Worm (Caenorhabditis elegans): ENCODE data around the gene fbxa-144.

DNA sequence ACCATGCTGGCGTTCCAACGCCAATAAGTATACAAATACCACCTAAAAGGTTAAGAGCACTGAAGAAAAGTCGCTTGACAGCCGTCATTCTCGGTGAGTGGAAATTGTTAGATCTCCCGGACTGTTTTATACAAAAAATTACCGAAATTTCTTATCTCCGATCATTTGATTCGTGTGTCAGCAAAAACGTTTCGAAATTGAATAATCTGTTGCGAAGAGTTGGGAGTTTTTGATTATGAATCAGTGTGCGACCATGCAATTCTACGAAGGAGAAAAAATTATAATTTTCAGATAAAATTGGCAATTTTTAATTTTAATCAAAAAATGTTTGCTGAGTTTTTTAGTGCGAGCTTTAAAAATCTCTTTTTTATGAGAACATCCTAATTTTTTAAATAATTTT lies 6.9 kb upstream of the fbxa-144 start, which contains the start of gene clc-11:
- TF ChIP-seq ets-4 (GFP tag; optimal IDR thresholded peaks at IDR 0.05) (no peak), hlh-12 (tag; optimal IDR thresholded peaks at IDR 0.05) (no peak), F52B5.7 (tag; optimal IDR thresholded peaks at IDR 0.05) (no peak), him-1 (tag; optimal IDR thresholded peaks at IDR 0.05) (no peak), unc-62 (GFP tag; optimal IDR thresholded peaks at IDR 0.05) (no peak), F55B11.4 (tag; optimal IDR thresholded peaks at IDR 0.05; ENCODE audit: borderline replicate concordance, insufficient read depth) (no peak), C17E4.6 (GFP tag; IDR thresholded peaks at IDR 0.05) (no peak), attf-3 (GFP tag; conservative IDR thresholded peaks at IDR 0.05) (no peak), pha-4 (tag; optimal IDR thresholded peaks at IDR 0.05) (no peak), nfya-2 (GFP tag; IDR thresholded peaks at IDR 0.05) (no peak)

Measured in whole organism, young adult.